Fruit fly (Drosophila melanogaster): ENCODE data around the gene CG1231.

DNA sequence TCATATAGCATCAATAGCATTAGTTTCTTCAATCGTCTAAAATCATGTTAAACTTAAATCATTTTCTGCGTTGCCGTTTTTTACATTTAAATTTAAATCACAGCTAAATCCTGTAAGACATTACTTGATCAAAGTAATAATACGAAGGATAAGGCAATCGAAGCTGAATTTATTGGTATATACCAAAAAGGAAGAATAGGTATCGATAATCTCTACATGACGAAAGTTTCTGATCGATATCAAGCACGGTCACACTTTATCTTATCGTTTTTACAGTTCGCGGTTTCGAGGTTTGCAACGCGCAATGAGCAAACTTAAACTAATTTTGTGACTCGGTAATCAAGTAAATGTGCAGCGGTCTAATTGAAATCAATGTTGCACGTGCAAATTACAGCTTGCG is 28.4 kb upstream of the CG1231 start, which contains the start of the genes Atac3 and Ptpmeg:
- TF ChIP-seq psq (optimal IDR thresholded peaks at IDR 0.05): no peak
- TF ChIP-seq CG8478 (optimal IDR thresholded peaks at IDR 0.05): no peak
- no peak for TF ChIP-seq pan (optimal IDR thresholded peaks at IDR 0.05)
- TF ChIP-seq EcR (GFP tag; optimal IDR thresholded peaks at IDR 0.05): no peak
